Worm (Caenorhabditis elegans) whole organism, L3 larva: ENCODE measurements around the gene F49C12.2.

Experiments
- R02D3.7 ChIP-seq: fragments of 150-350 bp; optimal IDR thresholded peaks from 2 replicates; lab custom pipeline; 2014; ENCODE audit warnings: missing biosample characterization, missing genetic modification characterization
- ZK546.5 ChIP-seq: sonication (generic microtip); optimal IDR thresholded peaks from 2 replicates; lab custom pipeline; 2017; ENCODE audit warnings: missing biosample characterization, missing genetic modification characterization
- aly-2 ChIP-seq: fragments of 150-350 bp; optimal IDR thresholded peaks from 2 replicates; lab custom pipeline; 2014; ENCODE audit warnings: missing biosample characterization, missing genetic modification characterization
- ceh-16 ChIP-seq: sonication (generic microtip); optimal IDR thresholded peaks from 2 replicates; lab custom pipeline; 2017; ENCODE audit warnings: missing biosample characterization, missing genetic modification characterization
- ceh-28 ChIP-seq: fragments of 150-350 bp; optimal IDR thresholded peaks from 2 replicates; lab custom pipeline; 2014; ENCODE audit warnings: missing biosample characterization, missing genetic modification reagents, missing genetic modification characterization
- ceh-82 ChIP-seq: fragments of 150-350 bp; optimal IDR thresholded peaks from 2 replicates; lab custom pipeline; 2014; ENCODE audit warnings: missing biosample characterization, missing genetic modification characterization
- ceh-9 ChIP-seq: sonication (generic microtip); optimal IDR thresholded peaks from 2 replicates; lab custom pipeline; 2018; ENCODE audit warnings: missing biosample characterization, missing genetic modification characterization
- egl-27 ChIP-seq: sonication (generic microtip); optimal IDR thresholded peaks from 4 replicates; lab custom pipeline; 2017; ENCODE audit warnings: missing biosample characterization, missing genetic modification reagents, missing genetic modification characterization
- egl-5 ChIP-seq: fragments of 150-350 bp; optimal IDR thresholded peaks from 2 replicates; lab custom pipeline; 2017; ENCODE audit warnings: missing biosample characterization, missing genetic modification reagents, missing genetic modification characterization, inconsistent platforms
- elt-1 ChIP-seq: fragments of 150-350 bp; optimal IDR thresholded peaks from 2 replicates; lab custom pipeline; 2014; ENCODE audit warnings: missing biosample characterization, missing genetic modification characterization
- elt-2 ChIP-seq: sonication (generic microtip); optimal IDR thresholded peaks from 2 replicates; lab custom pipeline; 2016; ENCODE audit warnings: missing genetic modification reagents, mild to moderate bottlenecking, missing genetic modification characterization, missing compliant biosample characterization
- elt-3 ChIP-seq, 3 experiments: fragments of 150-350 bp in 1 of 3; sonication (generic microtip) in 2 of 3; optimal IDR thresholded peaks; 2 replicates in 2 of 3; 4 replicates in 1 of 3; lab custom pipeline; 2014 to 2017; ENCODE audit warnings: missing biosample characterization in 3 of 3, missing genetic modification characterization in 3 of 3
- eor-1 ChIP-seq, 2 experiments: fragments of 150-350 bp; optimal IDR thresholded peaks; 2 replicates each; lab custom pipeline; 2014 to 2018; ENCODE audit warnings: missing biosample characterization in 2 of 2, missing genetic modification characterization in 2 of 2
- fos-1 ChIP-seq: fragments of 150-350 bp; optimal IDR thresholded peaks from 2 replicates; lab custom pipeline; 2014; ENCODE audit warnings: missing biosample characterization, missing genetic modification characterization
- hmg-11 ChIP-seq: sonication (generic microtip); optimal IDR thresholded peaks from 2 replicates; lab custom pipeline; 2016; ENCODE audit warnings: missing genetic modification characterization, missing compliant biosample characterization
- jun-1 ChIP-seq: fragments of 150-350 bp; optimal IDR thresholded peaks from 2 replicates; lab custom pipeline; 2014; ENCODE audit warnings: missing biosample characterization, missing genetic modification reagents, missing genetic modification characterization
- lin-15B ChIP-seq: fragments of 150-350 bp; optimal IDR thresholded peaks from 2 replicates; lab custom pipeline; 2014; ENCODE audit warnings: missing biosample characterization, missing genetic modification characterization
- lin-39 ChIP-seq: fragments of 150-350 bp; optimal IDR thresholded peaks from 2 replicates; lab custom pipeline; 2018; ENCODE audit warnings: missing biosample characterization, missing genetic modification reagents, missing genetic modification characterization
- mdl-1 ChIP-seq: fragments of 150-350 bp; optimal IDR thresholded peaks from 2 replicates; lab custom pipeline; 2014; ENCODE audit warnings: missing biosample characterization, missing genetic modification characterization
- mml-1 ChIP-seq: fragments of 150-350 bp; sonication (generic microtip); optimal IDR thresholded peaks from 3 replicates; lab custom pipeline; 2014; ENCODE audit warnings: missing biosample characterization, missing genetic modification characterization
- nfya-1 ChIP-seq: sonication (generic microtip); optimal IDR thresholded peaks from 2 replicates; lab custom pipeline; 2017; ENCODE audit warnings: missing genetic modification characterization, mild to moderate bottlenecking, missing compliant biosample characterization, antibody characterized with exemption, moderate library complexity; ENCODE audit not compliant: insufficient read depth
- nhr-11 ChIP-seq: fragments of 150-350 bp; optimal IDR thresholded peaks from 2 replicates; lab custom pipeline; 2014; ENCODE audit warnings: missing biosample characterization, missing genetic modification characterization
- nhr-12 ChIP-seq: fragments of 150-350 bp; optimal IDR thresholded peaks from 2 replicates; lab custom pipeline; 2014; ENCODE audit warnings: missing biosample characterization, missing genetic modification characterization
- nhr-23 ChIP-seq: fragments of 150-350 bp; optimal IDR thresholded peaks from 2 replicates; lab custom pipeline; 2014; ENCODE audit warnings: missing biosample characterization, missing genetic modification reagents, missing genetic modification characterization
- nhr-28 ChIP-seq: fragments of 150-350 bp; optimal IDR thresholded peaks from 2 replicates; lab custom pipeline; 2014; ENCODE audit warnings: missing biosample characterization, missing genetic modification characterization
- nhr-43 ChIP-seq: sonication (generic microtip); optimal IDR thresholded peaks from 2 replicates; lab custom pipeline; 2016; ENCODE audit warnings: mild to moderate bottlenecking, missing genetic modification characterization, missing compliant biosample characterization; ENCODE audit not compliant: poor library complexity, severe bottlenecking
- nhr-67 ChIP-seq: fragments of 150-350 bp; optimal IDR thresholded peaks from 2 replicates; lab custom pipeline; 2014; ENCODE audit warnings: missing biosample characterization, missing genetic modification characterization
- nhr-76 ChIP-seq: fragments of 150-350 bp; sonication (generic microtip); optimal IDR thresholded peaks from 5 replicates; lab custom pipeline; 2014; ENCODE audit warnings: missing biosample characterization, missing genetic modification characterization
- nhr-77 ChIP-seq: fragments of 150-350 bp; optimal IDR thresholded peaks from 2 replicates; lab custom pipeline; 2014; ENCODE audit warnings: missing biosample characterization, missing genetic modification characterization
- pha-4 ChIP-seq: fragments of 150-350 bp; optimal IDR thresholded peaks from 2 replicates; lab custom pipeline; 2014; ENCODE audit warnings: missing biosample characterization, missing genetic modification reagents, missing genetic modification characterization
- pqm-1 ChIP-seq: fragments of 150-350 bp; optimal IDR thresholded peaks from 2 replicates; lab custom pipeline; 2017; ENCODE audit warnings: missing biosample characterization, missing genetic modification characterization, inconsistent platforms
- sea-2 ChIP-seq: fragments of 150-350 bp; sonication (generic microtip); optimal IDR thresholded peaks from 4 replicates; lab custom pipeline; 2014; ENCODE audit warnings: missing biosample characterization, missing genetic modification reagents, missing genetic modification characterization
- skn-1 ChIP-seq: fragments of 150-350 bp; optimal IDR thresholded peaks from 2 replicates; lab custom pipeline; 2014; ENCODE audit warnings: missing biosample characterization, missing genetic modification characterization
- snpc-4 ChIP-seq: fragments of 150-350 bp; optimal IDR thresholded peaks from 2 replicates; lab custom pipeline; 2014; ENCODE audit warnings: missing biosample characterization, missing genetic modification characterization
- tbx-2 ChIP-seq: sonication (generic microtip); optimal IDR thresholded peaks from 2 replicates; lab custom pipeline; 2016; ENCODE audit warnings: mild to moderate bottlenecking, missing genetic modification characterization, missing compliant biosample characterization
- unc-39 ChIP-seq: sonication (generic microtip); optimal IDR thresholded peaks from 4 replicates; lab custom pipeline; 2017; ENCODE audit warnings: missing biosample characterization, missing genetic modification characterization
- unc-62 ChIP-seq: fragments of 150-350 bp; sonication (generic microtip); optimal IDR thresholded peaks from 4 replicates; lab custom pipeline; 2014; ENCODE audit warnings: missing biosample characterization, missing genetic modification reagents, missing genetic modification characterization
- zag-1 ChIP-seq: fragments of 150-350 bp; optimal IDR thresholded peaks from 2 replicates; lab custom pipeline; 2014; ENCODE audit warnings: missing biosample characterization, missing genetic modification characterization
- ztf-11 ChIP-seq: fragments of 150-350 bp; optimal IDR thresholded peaks from 2 replicates; lab custom pipeline; 2014; ENCODE audit warnings: missing biosample characterization, missing genetic modification characterization

F49C12.2 gene

ce11 chrIV:9336538-9337090, 37.6 kb upstream of the F49C12.2 start, which contains the start of gene T20D3.5:
T20D3.5 (plus strand) TSS chrIV:9337040.
- TF ChIP-seq egl-27 (tag; lab: Kevin White, UChicago): no peak
- no peak for TF ChIP-seq nhr-28 (tag; lab: Kevin White, UChicago)
- no peak for TF ChIP-seq nhr-76
- TF ChIP-seq ceh-16 (tag; lab: Kevin White, UChicago): no peak
- TF ChIP-seq unc-62 (GFP tag; lab: Kevin White, UChicago): no peak
- TF ChIP-seq jun-1: no peak
- TF ChIP-seq nhr-67 (tag; lab: Kevin White, UChicago): no peak
- no peak for TF ChIP-seq nhr-43
- no peak for TF ChIP-seq R02D3.7 (tag; lab: Kevin White, UChicago)
- TF ChIP-seq elt-3 (tag; optimal IDR thresholded peaks at IDR 0.05; lab: Kevin White, UChicago): no peak
- no peak for TF ChIP-seq unc-39 (tag; lab: Kevin White, UChicago)
- TF ChIP-seq aly-2: no peak
- no peak for TF ChIP-seq ceh-28 (tag; lab: Kevin White, UChicago)
- no peak for TF ChIP-seq mml-1 (tag; lab: Kevin White, UChicago)
- TF ChIP-seq elt-2 (tag; lab: Kevin White, UChicago): no peak

- no peak for TF ChIP-seq aly-2
- TF ChIP-seq R02D3.7 (tag; lab: Kevin White, UChicago): no peak
- TF ChIP-seq nhr-43: no peak
- TF ChIP-seq zag-1 (tag; lab: Kevin White, UChicago): no peak
- no peak for TF ChIP-seq egl-27 (tag; lab: Kevin White, UChicago)
- TF ChIP-seq elt-3 (tag; optimal IDR thresholded peaks at IDR 0.05; lab: Kevin White, UChicago): no peak
- TF ChIP-seq snpc-4 (tag; lab: Kevin White, UChicago): peak; percentile 27
- TF ChIP-seq elt-2 (tag; lab: Kevin White, UChicago): peak; percentile 75
- peak; percentile 61 for TF ChIP-seq nfya-1 (tag; lab: Kevin White, UChicago)
- TF ChIP-seq lin-15B: peak; percentile 25
- TF ChIP-seq nhr-77: no peak
- no peak for TF ChIP-seq egl-5 (tag; lab: Kevin White, UChicago)
- no peak for TF ChIP-seq fos-1 (tag; lab: Kevin White, UChicago)
- TF ChIP-seq unc-62 (GFP tag; lab: Kevin White, UChicago): no peak
- no peak for TF ChIP-seq ceh-16 (tag; lab: Kevin White, UChicago)
- TF ChIP-seq skn-1 (tag; lab: Kevin White, UChicago): no peak
- no peak for TF ChIP-seq nhr-28 (tag; lab: Kevin White, UChicago)
- no peak for TF ChIP-seq nhr-67 (tag; lab: Kevin White, UChicago)
- TF ChIP-seq ceh-82 (tag; lab: Kevin White, UChicago): no peak
- TF ChIP-seq pqm-1 (tag; lab: Kevin White, UChicago): no peak
- TF ChIP-seq ztf-11 (tag; lab: Kevin White, UChicago): no peak
- TF ChIP-seq nhr-11 (tag; lab: Kevin White, UChicago): no peak
- TF ChIP-seq mdl-1 (tag; lab: Kevin White, UChicago): no peak
- TF ChIP-seq ceh-9: no peak
- no peak for TF ChIP-seq nhr-23
- no peak for TF ChIP-seq nhr-76
- no peak for TF ChIP-seq ZK546.5 (tag; lab: Kevin White, UChicago)
- TF ChIP-seq tbx-2 (tag; lab: Kevin White, UChicago): no peak
- no peak for TF ChIP-seq elt-1 (tag; lab: Kevin White, UChicago)
- no peak for TF ChIP-seq eor-1 (tag; optimal IDR thresholded peaks at IDR 0.05; lab: Kevin White, UChicago)
- peak; percentile 80 for TF ChIP-seq pha-4 (tag; lab: Kevin White, UChicago)
- TF ChIP-seq jun-1: no peak
- TF ChIP-seq hmg-11 (tag; lab: Kevin White, UChicago): peak; percentile 2
- TF ChIP-seq unc-39 (tag; lab: Kevin White, UChicago): no peak
- TF ChIP-seq mml-1 (tag; lab: Kevin White, UChicago): no peak
- TF ChIP-seq nhr-12 (tag; lab: Kevin White, UChicago): no peak
- no peak for TF ChIP-seq lin-39 (tag; lab: Kevin White, UChicago)
- no peak for TF ChIP-seq sea-2 (GFP tag; lab: Kevin White, UChicago)
Observed at ce11 chrIV:9335552-9336251, 36.7 kb upstream of the F49C12.2 start, which contains the start of the genes coa-4 and T20D3.14. coa-4 (minus strand) TSS chrIV:9335602. T20D3.14 (minus strand) TSS chrIV:9335909.
